Worm (Caenorhabditis elegans): ENCODE results near the gene orc-5.

- TF ChIP-seq lsy-12 (tag; optimal IDR thresholded peaks at IDR 0.05): no peak
- TF ChIP-seq snpc-4 (tag; optimal IDR thresholded peaks at IDR 0.05): no peak
- no peak for TF ChIP-seq nhr-11 (tag; optimal IDR thresholded peaks at IDR 0.05)
- TF ChIP-seq fos-1 (tag; optimal IDR thresholded peaks at IDR 0.05): no peak
- no peak for TF ChIP-seq jun-1 (tag; optimal IDR thresholded peaks at IDR 0.05)
- TF ChIP-seq elt-2 (tag; optimal IDR thresholded peaks at IDR 0.05): peak; percentile 2
- no peak for TF ChIP-seq ama-1 (optimal IDR thresholded peaks at IDR 0.05)
- TF ChIP-seq ztf-4 (tag; optimal IDR thresholded peaks at IDR 0.05): no peak
- no peak for TF ChIP-seq aly-2 (tag; optimal IDR thresholded peaks at IDR 0.05)
- TF ChIP-seq nhr-25 (tag; optimal IDR thresholded peaks at IDR 0.05): no peak
- TF ChIP-seq sea-2 (GFP tag; optimal IDR thresholded peaks at IDR 0.05): no peak
- TF ChIP-seq R02D3.7 (tag; optimal IDR thresholded peaks at IDR 0.05): no peak
- TF ChIP-seq zag-1 (tag; optimal IDR thresholded peaks at IDR 0.05): no peak
- no peak for TF ChIP-seq unc-39 (tag; optimal IDR thresholded peaks at IDR 0.05)
Measured at ce11 chrIV:10714594-10714993, 19.8 kb downstream of the orc-5 start.
